Worm (Caenorhabditis elegans) whole organism, L4 larva: Measurements from ENCODE around the gene cccp-1.
A peak's percentile ranks its signal among the peaks of the same experiment; 100 is the strongest.

Experiments
- F49E8.2 ChIP-seq: sonication (generic microtip); optimal IDR thresholded peaks from 2 replicates; lab custom pipeline; 2016; ENCODE audit warnings: missing compliant biosample characterization, mild to moderate bottlenecking, missing genetic modification characterization, borderline replicate concordance
- R02D3.7 ChIP-seq: fragments of 150-350 bp; sonication (generic microtip); optimal IDR thresholded peaks from 3 replicates; lab custom pipeline; 2014; ENCODE audit warnings: missing biosample characterization, missing genetic modification characterization
- T20F7.1 ChIP-seq: fragments of 200-800 bp; sonication (Bioruptor generic); optimal IDR thresholded peaks from 2 replicates; lab custom pipeline; 2018; ENCODE audit warnings: mild to moderate bottlenecking, missing genetic modification characterization, missing compliant biosample characterization
- Y48G9A.11 ChIP-seq: fragments of 200-800 bp; sonication (Bioruptor generic); IDR thresholded peaks from 2 replicates; pipeline ENCODE4 v1.3.6; 2022; ENCODE audit warnings: missing genetic modification reagents, missing genetic modification characterization, missing compliant biosample characterization
- aha-1 ChIP-seq: fragments of 150-350 bp; peaks from one replicate; lab custom pipeline; 2014; ENCODE audit warnings: missing biosample characterization, missing genetic modification characterization
- attf-4 ChIP-seq: sonication (generic microtip); optimal IDR thresholded peaks from 3 replicates; lab custom pipeline; 2017; ENCODE audit warnings: missing biosample characterization, missing genetic modification characterization
- ceh-44 ChIP-seq: fragments of 200-800 bp; sonication (Bioruptor generic); IDR thresholded peaks from 2 replicates; pipeline ENCODE4 v1.3.6; 2022; ENCODE audit warnings: missing genetic modification reagents, missing genetic modification characterization, missing compliant biosample characterization
- ceh-82 ChIP-seq: sonication (generic microtip); optimal IDR thresholded peaks from 2 replicates; lab custom pipeline; 2017; ENCODE audit warnings: missing biosample characterization, missing genetic modification characterization
- daf-8 ChIP-seq: fragments of 200-800 bp; sonication (Bioruptor generic); IDR thresholded peaks from 2 replicates; pipeline ENCODE4 v1.3.6; 2022; ENCODE audit warnings: missing genetic modification characterization, missing compliant biosample characterization
- dmd-8 ChIP-seq: fragments of 200-800 bp; sonication (Bioruptor generic); IDR thresholded peaks from 2 replicates; pipeline ENCODE4 v1.3.6; 2022; ENCODE audit warnings: missing genetic modification characterization, missing compliant biosample characterization
- dmd-9 ChIP-seq: fragments of 200-800 bp; sonication (Bioruptor generic); IDR thresholded peaks from 2 replicates; pipeline ENCODE4 v1.3.6; 2022; ENCODE audit warnings: missing genetic modification reagents, missing genetic modification characterization, missing compliant biosample characterization
- egl-27 ChIP-seq: sonication (generic microtip); optimal IDR thresholded peaks from 3 replicates; lab custom pipeline; 2017; ENCODE audit warnings: missing biosample characterization, missing genetic modification reagents, missing genetic modification characterization
- hif-1 ChIP-seq, 2 experiments: sonication (generic microtip); optimal IDR thresholded peaks; 2 replicates each; lab custom pipeline; 2016 to 2017; ENCODE audit warnings: missing compliant biosample characterization in 2 of 2, missing genetic modification characterization in 2 of 2, missing genetic modification reagents in 2 of 2, missing genotype in 2 of 2, mild to moderate bottlenecking in 1 of 2
- lin-15B ChIP-seq: fragments of 150-350 bp; sonication (generic microtip); optimal IDR thresholded peaks from 3 replicates; lab custom pipeline; 2014; ENCODE audit warnings: missing biosample characterization, missing genetic modification characterization
- lin-38 ChIP-seq: fragments of 200-800 bp; sonication (Bioruptor generic); IDR thresholded peaks from 2 replicates; pipeline ENCODE4 v1.3.6; 2022; ENCODE audit warnings: missing genetic modification reagents, missing genetic modification characterization, missing compliant biosample characterization
- mep-1 ChIP-seq: fragments of 150-350 bp; sonication (generic microtip); optimal IDR thresholded peaks from 3 replicates; lab custom pipeline; 2014; ENCODE audit warnings: missing biosample characterization, missing genetic modification characterization
- mxl-3 ChIP-seq: fragments of 200-800 bp; sonication (Bioruptor generic); optimal IDR thresholded peaks from 2 replicates; lab custom pipeline; 2018; ENCODE audit warnings: mild to moderate bottlenecking, missing genetic modification characterization, missing compliant biosample characterization
- nhr-28 ChIP-seq: fragments of 150-350 bp; optimal IDR thresholded peaks from 2 replicates; lab custom pipeline; 2014; ENCODE audit warnings: missing biosample characterization, missing genetic modification characterization
- pha-4 ChIP-seq, 2 experiments: fragments of 150-350 bp in 1 of 2; fragments of 200-800 bp in 1 of 2; sonication (Bioruptor generic) in 1 of 2; IDR thresholded peaks in 1 of 2; optimal IDR thresholded peaks in 1 of 2; 2 replicates each; pipeline versions ENCODE4 v1.3.6 to Lab custom; 2014 to 2022; ENCODE audit warnings: missing genetic modification characterization in 2 of 2, missing genetic modification reagents in 2 of 2, missing biosample characterization in 1 of 2, missing compliant biosample characterization in 1 of 2
- saeg-2 ChIP-seq: fragments of 200-800 bp; sonication (Bioruptor generic); IDR thresholded peaks from 2 replicates; pipeline ENCODE4 v1.3.6; 2022; ENCODE audit warnings: missing genetic modification reagents, missing genetic modification characterization, missing compliant biosample characterization
- sdz-12 ChIP-seq: fragments of 200-800 bp; sonication (Bioruptor generic); optimal IDR thresholded peaks from 2 replicates; lab custom pipeline; 2018; ENCODE audit warnings: mild to moderate bottlenecking, missing genetic modification characterization, missing compliant biosample characterization
- skn-1 ChIP-seq: fragments of 150-350 bp; optimal IDR thresholded peaks from 2 replicates; lab custom pipeline; 2014; ENCODE audit warnings: missing biosample characterization, missing genetic modification characterization
- snpc-1.2 ChIP-seq: fragments of 200-800 bp; sonication (Bioruptor generic); IDR thresholded peaks from 2 replicates; pipeline ENCODE4 v1.3.6; 2022; ENCODE audit warnings: missing genetic modification reagents, missing genetic modification characterization, missing compliant biosample characterization
- spr-3 ChIP-seq: fragments of 200-800 bp; sonication (Bioruptor generic); optimal IDR thresholded peaks from 2 replicates; lab custom pipeline; 2018; ENCODE audit warnings: mild to moderate bottlenecking, missing genetic modification characterization, missing compliant biosample characterization
- tra-1 ChIP-seq: fragments of 200-800 bp; sonication (Bioruptor generic); IDR thresholded peaks from 2 replicates; pipeline ENCODE4 v1.3.6; 2022; ENCODE audit warnings: missing genetic modification reagents, missing genetic modification characterization, missing compliant biosample characterization
- unc-130 ChIP-seq: sonication (generic microtip); optimal IDR thresholded peaks from 2 replicates; lab custom pipeline; 2016; ENCODE audit warnings: missing genetic modification reagents, missing genetic modification characterization, missing compliant biosample characterization
- unc-62 ChIP-seq, 3 experiments: fragments of 150-350 bp in 1 of 3; sonication (generic microtip); optimal IDR thresholded peaks in 2 of 3; peaks in 1 of 3; 1 replicate in 1 of 3; 2 replicates in 2 of 3; lab custom pipeline; 2014 to 2017; ENCODE audit warnings: missing biosample characterization in 3 of 3, missing genetic modification characterization in 3 of 3, missing genetic modification reagents in 3 of 3, missing genotype in 1 of 3
- vab-7 ChIP-seq: fragments of 200-800 bp; sonication (Bioruptor generic); IDR thresholded peaks from 2 replicates; pipeline ENCODE4 v1.3.6; 2022; ENCODE audit warnings: missing genetic modification reagents, missing genetic modification characterization, missing compliant biosample characterization
- zag-1 ChIP-seq: fragments of 150-350 bp; optimal IDR thresholded peaks from 2 replicates; lab custom pipeline; 2014; ENCODE audit warnings: missing biosample characterization, missing genetic modification characterization
- ztf-7 ChIP-seq: fragments of 150-350 bp; optimal IDR thresholded peaks from 2 replicates; lab custom pipeline; 2014; ENCODE audit warnings: missing biosample characterization, missing genetic modification characterization

cccp-1 gene

ce11 chrIII:12424066-12424465 is 48.6 kb upstream of the cccp-1 start (continued):
- TF ChIP-seq spr-3 (GFP tag; lab: Kevin White, UChicago) (no peak), sdz-12 (GFP tag; lab: Kevin White, UChicago) (no peak), pha-4 (GFP tag; IDR thresholded peaks at IDR 0.05; lab: Robert Waterston, UW) (no peak), pha-4 (tag; optimal IDR thresholded peaks at IDR 0.05; lab: Kevin White, UChicago) (peak; percentile 63)

- peak; percentile 28 for TF ChIP-seq mep-1
- no peak for TF ChIP-seq snpc-1.2 (GFP tag; lab: Robert Waterston, UW)
Observed at ce11 chrIII:12424663-12425062, 48.0 kb upstream of the cccp-1 start.

- TF ChIP-seq ceh-44 (GFP tag; lab: Robert Waterston, UW) (no peak), aha-1 (tag; lab: Kevin White, UChicago) (peak; percentile 91), mep-1 (peak; percentile 67), ztf-7 (tag; lab: Kevin White, UChicago) (peak; percentile 60), dmd-9 (GFP tag; lab: Robert Waterston, UW) (no peak), nhr-28 (tag; lab: Kevin White, UChicago) (peak; percentile 2)
Observed at ce11 chrIII:12425846-12426405, 46.7 kb upstream of the cccp-1 start.

ce11 chrIII:12426558-12426957 is 46.1 kb upstream of the cccp-1 start, which contains the start of gene pie-1:
TSS of gene pie-1 (plus strand) at chrIII:12426893.
- TF ChIP-seq mxl-3 (GFP tag; lab: Kevin White, UChicago), result no peak
- TF ChIP-seq sdz-12 (GFP tag; lab: Kevin White, UChicago), result no peak
- no peak for TF ChIP-seq Y48G9A.11
- TF ChIP-seq lin-15B (tag; lab: Kevin White, UChicago), result no peak
- TF ChIP-seq ceh-82 (tag; lab: Kevin White, UChicago), result no peak
- no peak for TF ChIP-seq unc-62 (GFP tag; optimal IDR thresholded peaks at IDR 0.05 in 1 of 2; lab: Kevin White, UChicago)
- no peak for TF ChIP-seq unc-62 (tag; optimal IDR thresholded peaks at IDR 0.05; lab: Kevin White, UChicago)
- no peak for TF ChIP-seq attf-4 (tag; lab: Kevin White, UChicago)
- peak; percentile 61 for TF ChIP-seq F49E8.2 (tag; lab: Kevin White, UChicago)
- TF ChIP-seq hif-1 (tag; optimal IDR thresholded peaks at IDR 0.05; lab: Kevin White, UChicago), result no peak
- TF ChIP-seq unc-130, result peak; percentile 17
- no peak for TF ChIP-seq egl-27
- no peak for TF ChIP-seq R02D3.7 (tag; lab: Kevin White, UChicago)
- no peak for TF ChIP-seq skn-1
- TF ChIP-seq T20F7.1 (GFP tag; lab: Kevin White, UChicago), result no peak
- TF ChIP-seq daf-8 (GFP tag; lab: Robert Waterston, UW), result no peak
- TF ChIP-seq vab-7 (GFP tag; lab: Robert Waterston, UW), result no peak
- TF ChIP-seq saeg-2, result no peak
- no peak for TF ChIP-seq tra-1
- peak; percentile 53; the same call in 1 of the 2 replicates for TF ChIP-seq lin-38 (GFP tag; lab: Robert Waterston, UW)
- TF ChIP-seq zag-1, result no peak
- no peak for TF ChIP-seq mep-1

ce11 chrIII:12427527-12428263 is 45.0 kb upstream of the cccp-1 start:
- TF ChIP-seq mep-1, result peak; percentile 32
- no peak for TF ChIP-seq dmd-8 (GFP tag; lab: Robert Waterston, UW)
- peak; percentile 72 for TF ChIP-seq aha-1 (tag; lab: Kevin White, UChicago)
- TF ChIP-seq vab-7 (GFP tag; lab: Robert Waterston, UW), result no peak
- TF ChIP-seq, all 104 proteins: peak for 2
